Worm (Caenorhabditis elegans) whole organism, L1 larva: Measurements from ENCODE around the gene C34D4.10.

Experiments used
- C16A3.4 ChIP-seq: fragments of 150-350 bp; optimal IDR thresholded peaks from 2 replicates; lab custom pipeline; 2014; ENCODE audit warnings: missing biosample characterization, missing genetic modification characterization
- elt-2 ChIP-seq: sonication (generic microtip); optimal IDR thresholded peaks from 2 replicates; lab custom pipeline; 2016; ENCODE audit warnings: missing genetic modification characterization, mild to moderate bottlenecking, inconsistent platforms, missing compliant biosample characterization, missing genetic modification reagents
- hpl-2 ChIP-seq: fragments of 150-350 bp; optimal IDR thresholded peaks from 2 replicates; lab custom pipeline; 2014; ENCODE audit warnings: missing biosample characterization, missing genetic modification reagents, missing genetic modification characterization
- lin-15B ChIP-seq: fragments of 150-350 bp; sonication (generic microtip); optimal IDR thresholded peaks from 3 replicates; lab custom pipeline; 2014; ENCODE audit warnings: missing biosample characterization, missing genetic modification characterization
- lin-39 ChIP-seq: fragments of 150-350 bp; optimal IDR thresholded peaks from 2 replicates; lab custom pipeline; 2014; ENCODE audit warnings: missing biosample characterization, missing genetic modification reagents, missing genetic modification characterization

DNA sequence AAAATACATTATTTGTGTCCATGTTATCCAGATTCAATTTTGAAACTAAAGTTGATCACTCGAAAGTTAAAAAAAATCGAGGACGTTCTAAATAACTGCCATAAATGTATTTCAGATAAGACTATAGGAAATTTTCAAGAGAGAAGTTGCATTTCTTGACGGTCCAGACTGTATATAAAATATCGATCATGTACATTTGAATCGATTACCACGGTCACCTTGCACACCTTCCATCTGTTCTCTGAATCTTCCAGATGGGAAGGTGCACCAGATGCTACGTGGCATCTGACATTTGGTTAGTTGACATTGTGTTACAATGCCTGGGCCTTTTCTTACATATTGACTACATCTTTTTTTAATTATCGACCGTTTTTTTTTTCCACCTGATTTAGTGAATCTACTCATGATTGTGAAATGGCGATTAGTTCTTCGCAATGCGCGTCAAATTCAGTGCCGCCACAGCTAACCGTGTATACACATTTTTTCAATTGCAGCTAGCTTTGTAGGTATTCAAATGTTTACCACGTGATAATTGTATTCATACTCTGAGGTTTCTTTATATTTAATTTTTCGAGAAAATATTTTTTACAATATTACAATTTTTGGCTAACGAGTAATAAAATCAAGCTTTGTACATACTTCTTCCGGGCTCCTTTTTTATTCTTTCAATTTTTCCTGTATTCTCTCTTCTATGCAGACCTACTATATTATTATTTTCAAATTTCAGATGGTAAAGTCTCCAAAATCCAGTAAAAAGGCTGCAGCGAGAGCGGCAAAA, 47.0 kb upstream of the C34D4.10 start, which contains the start of gene skr-16:
- TF ChIP-seq hpl-2 (GFP tag; lab: Kevin White, UChicago) (no peak), C16A3.4 (no peak), lin-15B (tag; lab: Kevin White, UChicago) (no peak), elt-2 (tag; lab: Kevin White, UChicago) (no peak), lin-39 (tag; lab: Kevin White, UChicago) (no peak)
